Worm (Caenorhabditis elegans): Measurements from ENCODE around the gene mcm-7.

DNA sequence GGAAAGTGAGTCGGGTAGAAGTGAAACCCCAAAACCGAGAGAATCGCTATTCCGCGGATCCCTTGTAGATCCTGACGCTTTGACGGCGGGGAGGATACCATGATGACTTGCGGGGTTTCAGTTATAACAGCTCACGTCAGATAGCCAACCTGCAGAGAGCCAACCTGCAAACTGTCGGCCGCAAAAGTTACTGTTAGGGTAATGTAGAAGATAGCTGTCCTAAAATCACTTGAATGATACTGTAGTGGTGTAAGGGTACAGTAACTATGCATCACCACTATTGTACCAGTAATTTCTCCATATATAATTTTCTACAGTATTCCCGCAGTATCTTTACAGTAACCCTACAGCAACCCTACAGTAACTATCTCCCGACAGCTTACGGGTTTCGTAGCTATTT is 14.5 kb upstream of the mcm-7 start, which contains the start of gene oac-12:
- TF ChIP-seq lsy-2 (tag; optimal IDR thresholded peaks at IDR 0.05) (no peak), unc-39 (tag; optimal IDR thresholded peaks at IDR 0.05) (no peak), Y5F2A.4 (GFP tag; optimal IDR thresholded peaks at IDR 0.05) (no peak), lin-39 (tag; optimal IDR thresholded peaks at IDR 0.05) (no peak), aly-2 (tag; optimal IDR thresholded peaks at IDR 0.05) (no peak), mes-2 (tag; optimal IDR thresholded peaks at IDR 0.05; ENCODE audit: poor library complexity, severe bottlenecking) (no peak)
